Worm (Caenorhabditis elegans) whole organism, L4 larva: ENCODE results near the gene gmap-1.
A peak's percentile ranks its signal among the peaks of the same experiment; 100 is the strongest.

ENCODE experiments used
- F10B5.3 ChIP-seq: sonication (generic microtip); optimal IDR thresholded peaks from 2 replicates; lab custom pipeline; 2016; ENCODE audit warnings: mild to moderate bottlenecking, missing genetic modification characterization, missing compliant biosample characterization
- R02D3.7 ChIP-seq: fragments of 150-350 bp; sonication (generic microtip); optimal IDR thresholded peaks from 3 replicates; lab custom pipeline; 2014; ENCODE audit warnings: missing biosample characterization, missing genetic modification characterization
- T26A8.4 ChIP-seq: fragments of 200-800 bp; sonication (Bioruptor generic); IDR thresholded peaks from 2 replicates; pipeline ENCODE4 v1.3.6; 2022; ENCODE audit warnings: missing genetic modification characterization, missing compliant biosample characterization
- Y5F2A.4 ChIP-seq: fragments of 200-800 bp; sonication (Bioruptor generic); optimal IDR thresholded peaks from 2 replicates; lab custom pipeline; 2018; ENCODE audit warnings: mild to moderate bottlenecking, missing genetic modification characterization, missing compliant biosample characterization
- Y75B8A.6 ChIP-seq: fragments of 200-800 bp; sonication (Bioruptor generic); IDR thresholded peaks from 2 replicates; pipeline ENCODE4 v1.3.6; 2022; ENCODE audit warnings: missing genetic modification reagents, missing genetic modification characterization, missing compliant biosample characterization
- arid-1 ChIP-seq: fragments of 200-800 bp; sonication (Bioruptor generic); conservative IDR thresholded peaks from 2 replicates; pipeline ENCODE4 v1.3.6; 2022; ENCODE audit warnings: missing genetic modification reagents, missing genetic modification characterization, missing compliant biosample characterization
- attf-4 ChIP-seq: sonication (generic microtip); optimal IDR thresholded peaks from 3 replicates; lab custom pipeline; 2017; ENCODE audit warnings: missing biosample characterization, missing genetic modification characterization
- ceh-32 ChIP-seq: sonication (generic microtip); optimal IDR thresholded peaks from 2 replicates; lab custom pipeline; 2016; ENCODE audit warnings: mild to moderate bottlenecking, missing genetic modification characterization, missing compliant biosample characterization; ENCODE audit not compliant: poor library complexity
- ceh-44 ChIP-seq: fragments of 200-800 bp; sonication (Bioruptor generic); IDR thresholded peaks from 2 replicates; pipeline ENCODE4 v1.3.6; 2022; ENCODE audit warnings: missing genetic modification reagents, missing genetic modification characterization, missing compliant biosample characterization
- daf-12 ChIP-seq: fragments of 150-350 bp; optimal IDR thresholded peaks from 2 replicates; lab custom pipeline; 2014; ENCODE audit warnings: missing biosample characterization, missing genetic modification reagents, missing genetic modification characterization
- dmd-6 ChIP-seq: fragments of 200-800 bp; sonication (Bioruptor generic); IDR thresholded peaks from 2 replicates; pipeline ENCODE4 v1.3.6; 2022; ENCODE audit warnings: missing genetic modification reagents, missing genetic modification characterization, missing compliant biosample characterization
- dmd-8 ChIP-seq: fragments of 200-800 bp; sonication (Bioruptor generic); IDR thresholded peaks from 2 replicates; pipeline ENCODE4 v1.3.6; 2022; ENCODE audit warnings: missing genetic modification characterization, missing compliant biosample characterization
- dpl-1 ChIP-seq: fragments of 150-350 bp; optimal IDR thresholded peaks from 2 replicates; lab custom pipeline; 2014; ENCODE audit warnings: missing biosample characterization, missing genetic modification reagents, missing genetic modification characterization
- duxl-1 ChIP-seq: sonication (generic microtip); optimal IDR thresholded peaks from 2 replicates; lab custom pipeline; 2016; ENCODE audit warnings: mild to moderate bottlenecking, missing genetic modification characterization, moderate library complexity, missing compliant biosample characterization; ENCODE audit not compliant: poor library complexity
- hif-1 ChIP-seq, 2 experiments: sonication (generic microtip); optimal IDR thresholded peaks; 2 replicates each; lab custom pipeline; 2016 to 2017; ENCODE audit warnings: missing compliant biosample characterization in 2 of 2, missing genetic modification characterization in 2 of 2, missing genetic modification reagents in 2 of 2, missing genotype in 2 of 2, mild to moderate bottlenecking in 1 of 2
- hlh-11 ChIP-seq: fragments of 200-800 bp; sonication (Bioruptor generic); optimal IDR thresholded peaks from 2 replicates; lab custom pipeline; 2018; ENCODE audit warnings: mild to moderate bottlenecking, missing genetic modification characterization, missing compliant biosample characterization
- hmg-1.1 ChIP-seq: fragments of 200-800 bp; sonication (Bioruptor generic); IDR thresholded peaks from 2 replicates; pipeline ENCODE4 v1.3.6; 2022; ENCODE audit warnings: missing genetic modification reagents, missing genetic modification characterization, missing compliant biosample characterization
- lim-7 ChIP-seq: fragments of 200-800 bp; sonication (Bioruptor generic); IDR thresholded peaks from 2 replicates; pipeline ENCODE4 v1.3.6; 2022; ENCODE audit warnings: missing genetic modification characterization, missing compliant biosample characterization
- lin-1 ChIP-seq: fragments of 200-800 bp; sonication (Bioruptor generic); IDR thresholded peaks from 2 replicates; pipeline ENCODE4 v1.3.6; 2022; ENCODE audit warnings: missing genetic modification reagents, missing genetic modification characterization, missing compliant biosample characterization
- lin-29 ChIP-seq: fragments of 200-800 bp; sonication (Bioruptor generic); IDR thresholded peaks from 2 replicates; pipeline ENCODE4 v1.3.6; 2022; ENCODE audit warnings: missing genetic modification reagents, missing genetic modification characterization, missing compliant biosample characterization
- lsy-2 ChIP-seq, 2 experiments: fragments of 150-350 bp in 1 of 2; sonication (generic microtip) in 1 of 2; optimal IDR thresholded peaks; 2 replicates each; lab custom pipeline; 2014 to 2017; ENCODE audit warnings: missing biosample characterization in 2 of 2, missing genetic modification characterization in 2 of 2
- madf-5 ChIP-seq, 2 experiments: fragments of 200-800 bp; sonication (Bioruptor generic); IDR thresholded peaks; 2 replicates each; pipeline ENCODE4 v1.3.6; 2022; ENCODE audit warnings: missing compliant biosample characterization in 2 of 2, missing genetic modification characterization in 2 of 2
- mxl-2 ChIP-seq: fragments of 200-800 bp; sonication (Bioruptor generic); conservative IDR thresholded peaks from 2 replicates; pipeline ENCODE4 v1.3.6; 2022; ENCODE audit warnings: missing genetic modification reagents, missing genetic modification characterization, missing compliant biosample characterization
- nhr-11 ChIP-seq: fragments of 150-350 bp; optimal IDR thresholded peaks from 2 replicates; lab custom pipeline; 2014; ENCODE audit warnings: missing biosample characterization, missing genetic modification characterization
- nhr-111 ChIP-seq: fragments of 200-800 bp; sonication (Bioruptor generic); optimal IDR thresholded peaks from 2 replicates; lab custom pipeline; 2018; ENCODE audit warnings: mild to moderate bottlenecking, missing genetic modification characterization, missing compliant biosample characterization
- nhr-237 ChIP-seq: sonication (generic microtip); optimal IDR thresholded peaks from 2 replicates; lab custom pipeline; 2017; ENCODE audit warnings: missing biosample characterization, missing genetic modification characterization
- nhr-28 ChIP-seq: fragments of 150-350 bp; optimal IDR thresholded peaks from 2 replicates; lab custom pipeline; 2014; ENCODE audit warnings: missing biosample characterization, missing genetic modification characterization
- nhr-6 ChIP-seq: fragments of 150-350 bp; optimal IDR thresholded peaks from 2 replicates; lab custom pipeline; 2014; ENCODE audit warnings: missing biosample characterization, missing genetic modification characterization
- nhr-77 ChIP-seq: fragments of 150-350 bp; optimal IDR thresholded peaks from 2 replicates; lab custom pipeline; 2014; ENCODE audit warnings: missing biosample characterization, missing genetic modification characterization
- pqm-1 ChIP-seq: sonication (generic microtip); optimal IDR thresholded peaks from 2 replicates; lab custom pipeline; 2017; ENCODE audit warnings: missing biosample characterization, missing genetic modification characterization
- rbr-2 ChIP-seq: sonication (generic microtip); optimal IDR thresholded peaks from 2 replicates; lab custom pipeline; 2016; ENCODE audit warnings: missing genotype, missing genetic modification characterization, missing compliant biosample characterization
- saeg-2 ChIP-seq: fragments of 200-800 bp; sonication (Bioruptor generic); IDR thresholded peaks from 2 replicates; pipeline ENCODE4 v1.3.6; 2022; ENCODE audit warnings: missing genetic modification reagents, missing genetic modification characterization, missing compliant biosample characterization
- set-16 ChIP-seq: fragments of 200-800 bp; sonication (Bioruptor generic); IDR thresholded peaks from 2 replicates; pipeline ENCODE4 v1.3.6; 2022; ENCODE audit warnings: missing genetic modification reagents, missing genetic modification characterization, missing compliant biosample characterization
- snpc-1.2 ChIP-seq: fragments of 200-800 bp; sonication (Bioruptor generic); IDR thresholded peaks from 2 replicates; pipeline ENCODE4 v1.3.6; 2022; ENCODE audit warnings: missing genetic modification reagents, missing genetic modification characterization, missing compliant biosample characterization
- spr-1 ChIP-seq: sonication (generic microtip); optimal IDR thresholded peaks from 2 replicates; lab custom pipeline; 2016; ENCODE audit warnings: mild to moderate bottlenecking, missing genetic modification characterization, missing compliant biosample characterization
- zfp-2 ChIP-seq: sonication (generic microtip); optimal IDR thresholded peaks from 2 replicates; lab custom pipeline; 2016; ENCODE audit warnings: mild to moderate bottlenecking, missing genetic modification characterization, missing compliant biosample characterization

gmap-1 gene

ce11 chrX:12889837-12890449 is 44.8 kb downstream of the gmap-1 start (continued):
- TF ChIP-seq spr-1 (tag; lab: Kevin White, UChicago) (peak; percentile 58), arid-1 (GFP tag; lab: Robert Waterston, UW) (peak; percentile 90), daf-12 (tag; lab: Kevin White, UChicago) (no peak), saeg-2 (peak; percentile 86), attf-4 (tag; lab: Kevin White, UChicago) (peak; percentile 32), ceh-32 (tag; lab: Kevin White, UChicago) (peak; percentile 10), hlh-11 (tag; lab: Kevin White, UChicago) (peak; percentile 28), F10B5.3 (peak; percentile 57), set-16 (0 out of 2 replicates have a peak, but pooled peaks have one; percentile 20), nhr-28 (tag; lab: Kevin White, UChicago) (peak; percentile 51), lim-7 (GFP tag; lab: Robert Waterston, UW) (peak; percentile 83), Y5F2A.4 (GFP tag; lab: Kevin White, UChicago) (no peak), madf-5 (GFP tag; IDR thresholded peaks at IDR 0.05; lab: Robert Waterston, UW) (peak; percentile 46 to 79; a peak in 3 of 4 replicates), hmg-1.1 (peak; percentile 77), hif-1 (tag; optimal IDR thresholded peaks at IDR 0.05; lab: Kevin White, UChicago) (peak in 1 of 2 experiments; percentile 60), nhr-111 (peak; percentile 67), duxl-1 (tag; lab: Kevin White, UChicago) (peak; percentile 86), snpc-1.2 (GFP tag; lab: Robert Waterston, UW) (peak; percentile 73), lin-29 (GFP tag; lab: Robert Waterston, UW) (no peak), lin-1 (GFP tag; lab: Robert Waterston, UW) (peak; percentile 63), nhr-237 (tag; lab: Kevin White, UChicago) (no peak), pqm-1 (peak; percentile 17), dpl-1 (GFP tag; lab: Kevin White, UChicago) (peak; percentile 22), ceh-44 (GFP tag; lab: Robert Waterston, UW) (peak; percentile 59), lsy-2 (tag; optimal IDR thresholded peaks at IDR 0.05; lab: Kevin White, UChicago) (peak; percentile 64 to 65), Y75B8A.6 (GFP tag; lab: Robert Waterston, UW) (no peak), rbr-2 (tag; lab: Kevin White, UChicago) (peak; percentile 78), dmd-8 (peak; percentile 72; the same call in 1 of the 2 replicates), dmd-6 (GFP tag; lab: Robert Waterston, UW) (peak; percentile 57), mxl-2 (GFP tag; lab: Robert Waterston, UW) (peak; percentile 37; the same call in 1 of the 2 replicates), nhr-77 (peak; percentile 53), zfp-2 (tag; lab: Kevin White, UChicago) (no peak), R02D3.7 (tag; lab: Kevin White, UChicago) (no peak), nhr-6 (tag; lab: Kevin White, UChicago) (no peak), T26A8.4 (GFP tag; lab: Robert Waterston, UW) (peak; percentile 68)

- peak; percentile 41 for TF ChIP-seq nhr-11 (tag; lab: Kevin White, UChicago)
- no peak for TF ChIP-seq duxl-1 (tag; lab: Kevin White, UChicago)
These were observed 49.9 kb downstream of the gmap-1 start, which contains the start of gene gpc-1 for ce11 chrX:12884873-12885272. TSS of gene gpc-1 (minus strand) at chrX:12884989.
